Fruit fly (Drosophila melanogaster) whole organism: ENCODE data around the gene CG8925.

Source experiments
- EcR ChIP-seq, 2 experiments: fragments of >200 bp; optimal IDR thresholded peaks; 2 replicates each; lab custom pipeline; 2017; ENCODE audit warnings: missing biosample characterization in 2 of 2, missing genetic modification characterization in 2 of 2, missing genetic modification reagents in 2 of 2
- pan ChIP-seq: fragments of >200 bp; optimal IDR thresholded peaks from 2 replicates; lab custom pipeline; 2017
- psq ChIP-seq: fragments of >200 bp; optimal IDR thresholded peaks from 2 replicates; lab custom pipeline; 2017
- usp ChIP-seq: fragments of >200 bp; optimal IDR thresholded peaks from 2 replicates; lab custom pipeline; 2017; ENCODE audit warnings: missing biosample characterization, missing genetic modification characterization, mixed read lengths

dm6 chr3R:16146632-16147453, 24.9 kb upstream of the CG8925 start, which contains the start of the genes Mic26-27 and CG5916:
- TF ChIP-seq psq (lab: Kevin White, UChicago): no peak
- no peak for TF ChIP-seq pan (lab: Kevin White, UChicago)
- TF ChIP-seq EcR (GFP tag; optimal IDR thresholded peaks at IDR 0.05; lab: Kevin White, UChicago): no peak
- TF ChIP-seq usp (GFP tag; lab: Kevin White, UChicago): no peak
